Fruit fly (Drosophila melanogaster) whole organism, embryonic: Measurements from ENCODE around the gene Dbx.

Experiments
- ATbp ChIP-seq: fragments of 200-800 bp; sonication (Bioruptor generic); optimal IDR thresholded peaks from 2 replicates; lab custom pipeline; 2017; ENCODE audit warnings: missing biosample characterization, mild to moderate bottlenecking, missing genetic modification characterization, missing genetic modification reagents
- Ada2b ChIP-seq: fragments of 200-800 bp; sonication (Bioruptor generic); IDR thresholded peaks from 2 replicates; pipeline ENCODE4 v1.3.6; 2022; ENCODE audit warnings: missing biosample characterization, missing genetic modification characterization
- CG11504 ChIP-seq: fragments of 200-800 bp; sonication (Bioruptor generic); optimal IDR thresholded peaks from 3 replicates; lab custom pipeline; 2019; ENCODE audit warnings: missing biosample characterization, mild to moderate bottlenecking, missing genetic modification characterization, moderate library complexity
- CG11723 ChIP-seq: fragments of 200-800 bp; sonication (Bioruptor generic); optimal IDR thresholded peaks from 2 replicates; lab custom pipeline; 2017; ENCODE audit warnings: missing biosample characterization, mild to moderate bottlenecking, missing genetic modification characterization
- CG1233 ChIP-seq: fragments of 200-800 bp; sonication (Bioruptor generic); optimal IDR thresholded peaks from 4 replicates; lab custom pipeline; 2018; ENCODE audit warnings: missing biosample characterization, mild to moderate bottlenecking, missing genetic modification characterization
- CG13424 ChIP-seq: fragments of 200-800 bp; sonication (Bioruptor generic); optimal IDR thresholded peaks from 2 replicates; lab custom pipeline; 2019; ENCODE audit warnings: missing biosample characterization, mild to moderate bottlenecking, missing genetic modification characterization, moderate library complexity
- CG13624 ChIP-seq: fragments of 200-800 bp; sonication (Bioruptor generic); optimal IDR thresholded peaks from 2 replicates; lab custom pipeline; 2016; ENCODE audit warnings: missing biosample characterization, missing genetic modification characterization
- CG14014 ChIP-seq: fragments of 200-800 bp; sonication (Bioruptor generic); IDR thresholded peaks from 2 replicates; pipeline ENCODE4 v1.3.6; 2022; ENCODE audit warnings: missing biosample characterization, missing genetic modification characterization
- CG15269 ChIP-seq: fragments of 200-800 bp; sonication (Bioruptor generic); optimal IDR thresholded peaks from 2 replicates; lab custom pipeline; 2018; ENCODE audit warnings: missing biosample characterization, mild to moderate bottlenecking, missing genetic modification characterization, moderate library complexity
- CG1647 ChIP-seq: fragments of 200-800 bp; sonication (Bioruptor generic); optimal IDR thresholded peaks from 3 replicates; lab custom pipeline; 2016; ENCODE audit warnings: missing biosample characterization, missing genetic modification characterization
- CG17385 ChIP-seq: fragments of 200-800 bp; sonication (Bioruptor generic); optimal IDR thresholded peaks from 3 replicates; lab custom pipeline; 2018; ENCODE audit warnings: missing biosample characterization, mild to moderate bottlenecking, missing genetic modification characterization
- CG18599 ChIP-seq: fragments of 200-800 bp; sonication (Bioruptor generic); optimal IDR thresholded peaks from 3 replicates; lab custom pipeline; 2017; ENCODE audit warnings: missing biosample characterization, missing genetic modification characterization, mild to moderate bottlenecking, moderate library complexity, missing genetic modification reagents
- CG2120 ChIP-seq: fragments of 200-800 bp; sonication (Bioruptor generic); optimal IDR thresholded peaks from 3 replicates; lab custom pipeline; 2016; ENCODE audit warnings: missing biosample characterization, missing genetic modification characterization
- CG2678 ChIP-seq: fragments of 200-800 bp; sonication (Bioruptor generic); optimal IDR thresholded peaks from 3 replicates; lab custom pipeline; 2019; ENCODE audit warnings: missing biosample characterization, mild to moderate bottlenecking, missing genetic modification characterization, moderate library complexity
- CG30403 ChIP-seq: fragments of 200-800 bp; sonication (Bioruptor generic); optimal IDR thresholded peaks from 3 replicates; lab custom pipeline; 2016; ENCODE audit warnings: missing biosample characterization, missing genetic modification characterization
- CG31365 ChIP-seq: fragments of 200-800 bp; sonication (Bioruptor generic); optimal IDR thresholded peaks from 2 replicates; lab custom pipeline; 2018; ENCODE audit warnings: missing biosample characterization, mild to moderate bottlenecking, missing genetic modification characterization
- CG34422 ChIP-seq: fragments of 200-800 bp; sonication (Bioruptor generic); IDR thresholded peaks from 3 replicates; pipeline ENCODE4 v1.3.6; 2022; ENCODE audit warnings: missing biosample characterization, missing genetic modification characterization
- CG4282 ChIP-seq: fragments of 200-800 bp; sonication (Bioruptor generic); optimal IDR thresholded peaks from 2 replicates; lab custom pipeline; 2016; ENCODE audit warnings: missing biosample characterization, missing genetic modification characterization
- CG4820 ChIP-seq: fragments of 200-800 bp; sonication (Bioruptor generic); optimal IDR thresholded peaks from 3 replicates; lab custom pipeline; 2016; ENCODE audit warnings: missing biosample characterization, missing genetic modification characterization
- CG7357 ChIP-seq: fragments of 200-800 bp; sonication (Bioruptor generic); IDR thresholded peaks from 3 replicates; pipeline ENCODE4 v1.3.6; 2022; ENCODE audit warnings: missing biosample characterization, missing genetic modification characterization
- CG8290 ChIP-seq, 3 experiments: fragments of 200-800 bp; sonication (Bioruptor generic); optimal IDR thresholded peaks; 2 replicates each; lab custom pipeline; 2016 to 2019; ENCODE audit warnings: missing biosample characterization in 3 of 3, missing genetic modification characterization in 3 of 3, mild to moderate bottlenecking in 2 of 3, moderate library complexity in 1 of 3
- CG8388 ChIP-seq: fragments of 200-800 bp; sonication (Bioruptor generic); optimal IDR thresholded peaks from 2 replicates; lab custom pipeline; 2019; ENCODE audit warnings: missing biosample characterization, mild to moderate bottlenecking, missing genetic modification characterization, moderate library complexity
- CG9876 ChIP-seq: fragments of 200-800 bp; sonication (Bioruptor generic); optimal IDR thresholded peaks from 2 replicates; lab custom pipeline; 2016; ENCODE audit warnings: missing biosample characterization, missing genetic modification characterization
- Dbx ChIP-seq: fragments of 200-800 bp; sonication (Bioruptor generic); IDR thresholded peaks from 3 replicates; pipeline ENCODE4 v1.3.6; 2022; ENCODE audit warnings: missing biosample characterization, missing genetic modification characterization
- Deaf1 ChIP-seq: fragments of 200-800 bp; optimal IDR thresholded peaks from 3 replicates; lab custom pipeline; 2019; ENCODE audit warnings: missing biosample characterization, mild to moderate bottlenecking, missing genetic modification characterization, moderate library complexity
- Ets65A ChIP-seq: fragments of 200-800 bp; sonication (Bioruptor generic); peaks from one replicate; lab custom pipeline; 2016; ENCODE audit warnings: missing biosample characterization, missing genetic modification characterization
- Fer1 ChIP-seq: fragments of 200-800 bp; sonication (Bioruptor generic); optimal IDR thresholded peaks from 2 replicates; lab custom pipeline; 2017; ENCODE audit warnings: missing biosample characterization, mild to moderate bottlenecking, missing genetic modification characterization
- Fer3 ChIP-seq: fragments of 200-800 bp; sonication (Bioruptor generic); optimal IDR thresholded peaks from 2 replicates; lab custom pipeline; 2018; ENCODE audit warnings: missing biosample characterization, mild to moderate bottlenecking, missing genetic modification characterization, moderate library complexity
- GATAe ChIP-seq: fragments of 200-800 bp; sonication (Bioruptor generic); conservative IDR thresholded peaks from 2 replicates; pipeline ENCODE4 v1.3.6; 2022; ENCODE audit warnings: missing biosample characterization, missing genetic modification characterization
- Gsc ChIP-seq: fragments of 200-800 bp; sonication (Bioruptor generic); IDR thresholded peaks from 2 replicates; pipeline ENCODE4 v1.3.6; 2022; ENCODE audit warnings: missing biosample characterization, missing genetic modification characterization
- Gug ChIP-seq: fragments of 200-800 bp; sonication (Bioruptor generic); IDR thresholded peaks from 4 replicates; pipeline ENCODE4 v1.3.6; 2022; ENCODE audit warnings: missing biosample characterization, missing genetic modification characterization
- Hr51 ChIP-seq, 2 experiments: fragments of 200-800 bp; sonication (Bioruptor generic); optimal IDR thresholded peaks; 2 replicates in 1 of 2; 3 replicates in 1 of 2; lab custom pipeline; 2016 to 2018; ENCODE audit warnings: missing biosample characterization in 2 of 2, missing genetic modification characterization in 2 of 2, mild to moderate bottlenecking in 1 of 2, moderate library complexity in 1 of 2
- Kr ChIP-seq: fragments of 200-800 bp; sonication (Bioruptor generic); optimal IDR thresholded peaks from 2 replicates; lab custom pipeline; 2017; ENCODE audit warnings: missing biosample characterization, mild to moderate bottlenecking, missing genetic modification characterization
- Optix ChIP-seq: fragments of 200-800 bp; sonication (Bioruptor generic); IDR thresholded peaks from 3 replicates; pipeline ENCODE4 v1.3.6; 2022; ENCODE audit warnings: missing biosample characterization, missing genetic modification characterization
- Ptx1 ChIP-seq: fragments of 200-800 bp; sonication (Bioruptor generic); IDR thresholded peaks from 2 replicates; pipeline ENCODE4 v1.3.6; 2022; ENCODE audit warnings: missing biosample characterization, missing genetic modification characterization
- Rfx ChIP-seq: fragments of 200-800 bp; sonication (Bioruptor generic); IDR thresholded peaks from 2 replicates; pipeline ENCODE4 v1.3.6; 2022; ENCODE audit warnings: missing biosample characterization, missing genetic modification characterization
- Ssrp ChIP-seq: fragments of 200-800 bp; sonication (Bioruptor generic); optimal IDR thresholded peaks from 2 replicates; lab custom pipeline; 2018; ENCODE audit warnings: missing biosample characterization, mild to moderate bottlenecking, missing genetic modification characterization, moderate library complexity
- bcd ChIP-seq: fragments of 200-800 bp; sonication (Bioruptor generic); optimal IDR thresholded peaks from 2 replicates; lab custom pipeline; 2017; ENCODE audit warnings: missing biosample characterization, mild to moderate bottlenecking, missing genetic modification characterization
- chif ChIP-seq, 2 experiments: fragments of 200-800 bp; sonication (Bioruptor generic); optimal IDR thresholded peaks; 3 replicates each; lab custom pipeline; 2016; ENCODE audit warnings: missing biosample characterization in 2 of 2, missing genetic modification characterization in 2 of 2
- da ChIP-seq: fragments of 200-800 bp; sonication (Bioruptor generic); optimal IDR thresholded peaks from 2 replicates; lab custom pipeline; 2016; ENCODE audit warnings: missing biosample characterization, missing genetic modification characterization
- dysf ChIP-seq: fragments of 200-800 bp; sonication (Bioruptor generic); IDR thresholded peaks from 3 replicates; pipeline ENCODE4 v1.3.6; 2022; ENCODE audit warnings: missing biosample characterization, missing genetic modification characterization
- lab ChIP-seq: fragments of 200-800 bp; sonication (Bioruptor generic); optimal IDR thresholded peaks from 3 replicates; lab custom pipeline; 2017; ENCODE audit warnings: missing biosample characterization, missing genetic modification characterization, mild to moderate bottlenecking, moderate library complexity, missing genetic modification reagents
- lmd ChIP-seq: fragments of 200-800 bp; sonication (Bioruptor generic); IDR thresholded peaks from 2 replicates; pipeline ENCODE4 v1.3.6; 2022; ENCODE audit warnings: missing biosample characterization, missing genetic modification characterization
- org-1 ChIP-seq: fragments of 200-800 bp; sonication (Bioruptor generic); optimal IDR thresholded peaks from 2 replicates; lab custom pipeline; 2017; ENCODE audit warnings: missing biosample characterization, missing genetic modification characterization
- repo ChIP-seq: fragments of 200-800 bp; sonication (Bioruptor generic); optimal IDR thresholded peaks from 2 replicates; lab custom pipeline; 2016; ENCODE audit warnings: missing biosample characterization, missing genetic modification characterization
- slbo ChIP-seq: fragments of 200-800 bp; sonication (Bioruptor generic); IDR thresholded peaks from 2 replicates; pipeline ENCODE4 v1.3.6; 2022; ENCODE audit warnings: missing biosample characterization, missing genetic modification characterization
- sob ChIP-seq: fragments of 200-800 bp; sonication (Bioruptor generic); IDR thresholded peaks from 2 replicates; pipeline ENCODE4 v1.3.6; 2022; ENCODE audit warnings: missing biosample characterization, missing genetic modification characterization
- ssp ChIP-seq: fragments of 200-800 bp; sonication (Bioruptor generic); IDR thresholded peaks from 2 replicates; pipeline ENCODE4 v1.3.6; 2022; ENCODE audit warnings: missing biosample characterization, missing genetic modification characterization
- trh ChIP-seq: fragments of 200-800 bp; sonication (Bioruptor generic); optimal IDR thresholded peaks from 2 replicates; lab custom pipeline; 2016; ENCODE audit warnings: missing biosample characterization, missing genetic modification characterization
- unpg ChIP-seq: fragments of 200-800 bp; sonication (Bioruptor generic); optimal IDR thresholded peaks from 3 replicates; lab custom pipeline; 2018; ENCODE audit warnings: missing biosample characterization, mild to moderate bottlenecking, missing genetic modification characterization, moderate library complexity

The Dbx gene

dm6 chr3L:1976760-1977159, 55.7 kb downstream of the Dbx start (continued):
- TF ChIP-seq Kr (GFP tag; lab: Kevin White, UChicago): no peak
- no peak for TF ChIP-seq repo (GFP tag; lab: Kevin White, UChicago)
- peak in 1 of 2 experiments; percentile 9 for TF ChIP-seq Hr51 (GFP tag; optimal IDR thresholded peaks at IDR 0.05; lab: Kevin White, UChicago)
- peak; percentile 67 for TF ChIP-seq CG18599 (GFP tag; lab: Kevin White, UChicago)
- no peak for TF ChIP-seq GATAe (GFP tag; lab: Robert Waterston, UW)
- TF ChIP-seq CG4820: no peak
- TF ChIP-seq CG17385 (GFP tag; lab: Kevin White, UChicago): no peak
- TF ChIP-seq CG11504 (tag; lab: Kevin White, UChicago): peak; percentile 41
- peak; percentile 6 for TF ChIP-seq CG13424 (tag; lab: Kevin White, UChicago)
- peak; percentile 17; the same call in 1 of the 2 replicates for TF ChIP-seq ssp (GFP tag; lab: Robert Waterston, UW)
- TF ChIP-seq sob: peak; percentile 47; the same call in 1 of the 2 replicates
- peak; percentile 52 for TF ChIP-seq Ptx1 (GFP tag; lab: Robert Waterston, UW)
- peak; percentile 58 for TF ChIP-seq CG2678
- peak; percentile 55 for TF ChIP-seq CG2120
- TF ChIP-seq dysf: peak; percentile 40; the same call in 1 of the 3 replicates
- peak in 1 of 2 experiments; percentile 5 for TF ChIP-seq chif (GFP tag; optimal IDR thresholded peaks at IDR 0.05; lab: Kevin White, UChicago)
- 0 out of 3 replicates have a peak, but pooled peaks have one; percentile 13 for TF ChIP-seq Optix
- no peak for TF ChIP-seq CG31365 (tag; lab: Kevin White, UChicago)
- peak; percentile 15 for TF ChIP-seq CG30403 (GFP tag; lab: Kevin White, UChicago)
- no peak for TF ChIP-seq trh
- TF ChIP-seq Ets65A: peak; percentile 91
- TF ChIP-seq CG8290 (GFP tag; optimal IDR thresholded peaks at IDR 0.05; lab: Kevin White, UChicago): no peak
- peak in 1 of 2 experiments; percentile 26 for TF ChIP-seq CG8290 (tag; optimal IDR thresholded peaks at IDR 0.05; lab: Kevin White, UChicago)
- TF ChIP-seq CG15269: peak; percentile 23
- TF ChIP-seq Fer1 (GFP tag; lab: Kevin White, UChicago): peak; percentile 21
- TF ChIP-seq CG11723 (GFP tag; lab: Kevin White, UChicago): no peak
- TF ChIP-seq CG8388 (GFP tag; lab: Kevin White, UChicago): no peak
- peak; percentile 35 for TF ChIP-seq CG13624
- no peak for TF ChIP-seq CG4282 (GFP tag; lab: Kevin White, UChicago)
- TF ChIP-seq Rfx (GFP tag; lab: Robert Waterston, UW): peak; percentile 46; the same call in 1 of the 2 replicates
- TF ChIP-seq org-1 (GFP tag; lab: Kevin White, UChicago): peak; percentile 12
- TF ChIP-seq CG9876: no peak
- TF ChIP-seq CG1647 (GFP tag; lab: Kevin White, UChicago): peak; percentile 1
- peak; percentile 7 for TF ChIP-seq unpg (GFP tag; lab: Kevin White, UChicago)
- TF ChIP-seq Ssrp (tag; lab: Kevin White, UChicago): no peak
- no peak for TF ChIP-seq CG7357
- TF ChIP-seq lmd (GFP tag; lab: Robert Waterston, UW): peak; percentile 56
- peak; percentile 36 for TF ChIP-seq lab (GFP tag; lab: Kevin White, UChicago)
- peak; percentile 65 for TF ChIP-seq slbo (GFP tag; lab: Robert Waterston, UW)
- TF ChIP-seq Gsc (GFP tag; lab: Robert Waterston, UW): no peak
- TF ChIP-seq Gug (GFP tag; lab: Robert Waterston, UW): 0 out of 4 replicates have a peak, but pooled peaks have one; percentile 4
- 0 out of 3 replicates have a peak, but pooled peaks have one; percentile 11 for TF ChIP-seq Dbx
- peak; percentile 28; the same call in 1 of the 2 replicates for TF ChIP-seq Ada2b (GFP tag; lab: Robert Waterston, UW)
- peak; percentile 22 for TF ChIP-seq Deaf1 (tag; lab: Kevin White, UChicago)
- no peak for TF ChIP-seq ATbp (GFP tag; lab: Kevin White, UChicago)
- TF ChIP-seq Fer3 (tag; lab: Kevin White, UChicago): peak; percentile 20
- TF ChIP-seq CG1233 (GFP tag; lab: Kevin White, UChicago): peak; percentile 23
- TF ChIP-seq bcd: peak; percentile 8
- TF ChIP-seq da: no peak
- no peak for TF ChIP-seq CG34422 (GFP tag; lab: Robert Waterston, UW)
- TF ChIP-seq CG14014 (GFP tag; lab: Robert Waterston, UW): peak; percentile 45; the same call in 1 of the 2 replicates
